Fruit fly (Drosophila melanogaster) whole organism, wandering third instar larva: Measurements from ENCODE around the gene Lon.

Experiments
- Abd-B ChIP-seq: fragments of >200 bp; optimal IDR thresholded peaks from 2 replicates; lab custom pipeline; 2017; ENCODE audit warnings: missing biosample characterization, missing genetic modification characterization
- Hr83 ChIP-seq: fragments of 200-300 bp; sonication (Bioruptor generic); optimal IDR thresholded peaks from 2 replicates; lab custom pipeline; 2016; ENCODE audit warnings: missing biosample characterization, mild to moderate bottlenecking, missing genetic modification characterization, moderate library complexity; ENCODE audit not compliant: poor library complexity, severe bottlenecking
- Rel ChIP-seq, 2 experiments: fragments of 200-800 bp; sonication (Bioruptor generic) in 1 of 2; optimal IDR thresholded peaks; 2 replicates in 1 of 2; 3 replicates in 1 of 2; lab custom pipeline; 2016 to 2019; ENCODE audit warnings: mild to moderate bottlenecking in 2 of 2, missing biosample characterization in 2 of 2, missing genetic modification characterization in 2 of 2, moderate library complexity in 1 of 2
- h ChIP-seq: fragments of 200-800 bp; sonication (Bioruptor generic); optimal IDR thresholded peaks from 3 replicates; lab custom pipeline; 2016; ENCODE audit warnings: missing biosample characterization, mild to moderate bottlenecking, missing genetic modification characterization
- pan ChIP-seq: fragments of >200 bp; optimal IDR thresholded peaks from 2 replicates; lab custom pipeline; 2017
- rgr ChIP-seq: fragments of 200-800 bp; sonication (Bioruptor generic); optimal IDR thresholded peaks from 3 replicates; lab custom pipeline; 2016; ENCODE audit warnings: missing biosample characterization, mild to moderate bottlenecking, missing genetic modification characterization

DNA sequence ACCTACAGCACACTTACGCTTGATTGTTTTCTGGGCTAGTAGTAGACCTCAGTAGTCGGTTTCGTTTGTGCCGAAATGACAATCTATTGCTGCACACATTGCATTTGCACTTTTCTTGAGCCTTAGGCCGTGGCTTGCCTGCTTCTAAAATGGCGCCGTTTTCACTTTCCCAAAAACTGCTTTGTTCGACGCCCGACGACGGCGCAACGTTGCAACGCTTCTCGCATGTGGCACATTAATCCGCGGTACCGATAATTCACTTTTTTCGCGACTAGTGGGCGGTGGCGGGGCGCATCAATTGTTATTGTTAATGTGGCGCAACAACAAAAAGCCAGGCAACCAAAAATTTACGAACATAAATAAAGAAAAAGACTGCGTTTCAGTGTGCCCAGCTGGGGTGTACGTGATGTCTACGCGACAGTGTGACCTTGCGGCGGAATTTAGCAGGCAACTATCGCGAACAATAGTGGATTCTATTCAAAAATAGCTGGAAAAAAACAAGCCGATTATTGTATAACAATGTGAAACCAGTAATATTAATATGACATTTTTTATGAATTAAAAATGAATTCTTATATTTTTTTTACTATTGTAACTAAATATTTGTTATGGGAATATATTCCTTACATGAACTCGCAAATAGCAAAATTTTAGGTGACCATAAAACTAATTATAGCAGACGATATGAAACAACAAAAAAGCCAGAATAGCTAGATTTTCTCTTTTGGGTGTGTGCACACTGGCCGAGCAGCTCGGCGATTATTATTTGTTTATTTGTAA is 13.4 kb downstream of the Lon start, which contains the start of the genes ash1 and Taf6:
- no peak for TF ChIP-seq rgr (GFP tag; lab: Kevin White, UChicago)
- TF ChIP-seq Rel (GFP tag; optimal IDR thresholded peaks at IDR 0.05; lab: Kevin White, UChicago) = no peak
- peak; percentile 45 for TF ChIP-seq Rel (tag; optimal IDR thresholded peaks at IDR 0.05; lab: Kevin White, UChicago)
- no peak for TF ChIP-seq pan (lab: Kevin White, UChicago)
- no peak for TF ChIP-seq Hr83 (GFP tag; lab: Kevin White, UChicago)
- TF ChIP-seq h (GFP tag; lab: Kevin White, UChicago) = no peak
- no peak for TF ChIP-seq Abd-B
